Fruit fly (Drosophila melanogaster): ENCODE measurements around the gene CG32263.
A peak's percentile ranks its signal among the peaks of the same experiment; 100 is the strongest.

CG32263 gene

dm6 chr3L:3765782-3766520 is 45.0 kb downstream of the CG32263 start (continued):
- TF ChIP-seq lmd (GFP tag; IDR thresholded peaks at IDR 0.05): peak; percentile 78
- no peak for TF ChIP-seq CG3838 (GFP tag; optimal IDR thresholded peaks at IDR 0.05)
- TF ChIP-seq Gsc (GFP tag; IDR thresholded peaks at IDR 0.05): no peak
- no peak for TF ChIP-seq CG8290 (GFP tag; optimal IDR thresholded peaks at IDR 0.05)
- TF ChIP-seq CG8290 (tag; optimal IDR thresholded peaks at IDR 0.05): peak; percentile 13 to 15
- peak; percentile 42 for TF ChIP-seq slou (GFP tag; optimal IDR thresholded peaks at IDR 0.05)
- peak; percentile 20 for TF ChIP-seq CG17912 (GFP tag; optimal IDR thresholded peaks at IDR 0.05)
- TF ChIP-seq so (GFP tag; IDR thresholded peaks at IDR 0.05): peak; percentile 44
- TF ChIP-seq Hmr (GFP tag; optimal IDR thresholded peaks at IDR 0.05): peak; percentile 54
- TF ChIP-seq sqz (GFP tag; optimal IDR thresholded peaks at IDR 0.05): peak; percentile 51
- TF ChIP-seq CG3407 (GFP tag; optimal IDR thresholded peaks at IDR 0.05): peak; percentile 46
- TF ChIP-seq CG11504 (tag; optimal IDR thresholded peaks at IDR 0.05): peak; percentile 80
- peak; percentile 96 for TF ChIP-seq grau (tag; optimal IDR thresholded peaks at IDR 0.05)
- no peak for TF ChIP-seq Ets97D (GFP tag; optimal IDR thresholded peaks at IDR 0.05)
- TF ChIP-seq CG3163 (GFP tag; optimal IDR thresholded peaks at IDR 0.05): peak; percentile 98
- TF ChIP-seq CG6175 (GFP tag; IDR thresholded peaks at IDR 0.05): no peak
- TF ChIP-seq CG11696 (GFP tag; IDR thresholded peaks at IDR 0.05): peak; percentile 42
- TF ChIP-seq C15 (GFP tag; IDR thresholded peaks at IDR 0.05): 0 out of 3 replicates have a peak, but pooled peaks have one; percentile 30
- peak; percentile 35 for TF ChIP-seq CG10654 (GFP tag; optimal IDR thresholded peaks at IDR 0.05)
- no peak for TF ChIP-seq Atf3 (GFP tag; optimal IDR thresholded peaks at IDR 0.05)
- no peak for TF ChIP-seq CG1647 (GFP tag; optimal IDR thresholded peaks at IDR 0.05)
- TF ChIP-seq CG30020 (tag; optimal IDR thresholded peaks at IDR 0.05): peak; percentile 30
- peak; percentile 21 for TF ChIP-seq CG13624 (GFP tag; optimal IDR thresholded peaks at IDR 0.05)
- TF ChIP-seq CG12391 (tag; optimal IDR thresholded peaks at IDR 0.05): peak; percentile 85
- no peak for TF ChIP-seq CG18476 (GFP tag; optimal IDR thresholded peaks at IDR 0.05)
- no peak for TF ChIP-seq Optix (GFP tag; IDR thresholded peaks at IDR 0.05)
- TF ChIP-seq ssp (GFP tag; IDR thresholded peaks at IDR 0.05): peak; percentile 70
- TF ChIP-seq Side (GFP tag; optimal IDR thresholded peaks at IDR 0.05): no peak
- TF ChIP-seq CG12104 (GFP tag; optimal IDR thresholded peaks at IDR 0.05): peak; percentile 29
- TF ChIP-seq Sry-δ (GFP tag; optimal IDR thresholded peaks at IDR 0.05): peak; percentile 4
- TF ChIP-seq psq (GFP tag; optimal IDR thresholded peaks at IDR 0.05): peak; percentile 78
- peak; percentile 83 for TF ChIP-seq CG12659 (GFP tag; optimal IDR thresholded peaks at IDR 0.05)
- no peak for TF ChIP-seq rib (GFP tag; IDR thresholded peaks at IDR 0.05)
- TF ChIP-seq CG9215 (GFP tag; IDR thresholded peaks at IDR 0.05): no peak; the same call in 1 of the 2 replicates
- TF ChIP-seq Hr51 (GFP tag; optimal IDR thresholded peaks at IDR 0.05): peak in 1 of 2 experiments; percentile 87
- no peak for TF ChIP-seq MESR4 (GFP tag; optimal IDR thresholded peaks at IDR 0.05)
- TF ChIP-seq CG4617 (GFP tag; optimal IDR thresholded peaks at IDR 0.05; ENCODE audit: borderline replicate concordance): no peak
- no peak for TF ChIP-seq luna (GFP tag; optimal IDR thresholded peaks at IDR 0.05)
- peak; percentile 56 for TF ChIP-seq peb (GFP tag; IDR thresholded peaks at IDR 0.05)
- TF ChIP-seq Hmx (GFP tag; optimal IDR thresholded peaks at IDR 0.05): peak; percentile 38
- TF ChIP-seq chn (GFP tag; optimal IDR thresholded peaks at IDR 0.05): peak; percentile 11
- no peak for TF ChIP-seq wek (GFP tag; optimal IDR thresholded peaks at IDR 0.05)
- peak; percentile 63 for TF ChIP-seq CG31365 (tag; optimal IDR thresholded peaks at IDR 0.05)
- no peak for TF ChIP-seq schlank (tag; optimal IDR thresholded peaks at IDR 0.05)
- peak; percentile 65 for TF ChIP-seq esg (GFP tag; conservative IDR thresholded peaks at IDR 0.05)
- no peak for TF ChIP-seq inv (GFP tag; IDR thresholded peaks at IDR 0.05; ENCODE audit: partially characterized antibody)
- peak; percentile 45 for TF ChIP-seq eyg (GFP tag; optimal IDR thresholded peaks at IDR 0.05)
- TF ChIP-seq Med (GFP tag): peak; percentile 85
- peak; percentile 40 for TF ChIP-seq Six4 (GFP tag; optimal IDR thresholded peaks at IDR 0.05)
- peak; percentile 31 for TF ChIP-seq CG15696 (tag; optimal IDR thresholded peaks at IDR 0.05)

Data from whole organism, embryonic.